Worm (Caenorhabditis elegans) whole organism, young adult: ENCODE data around the gene mcat-1.

Experiments
- F49E8.2 ChIP-seq: sonication (generic microtip); optimal IDR thresholded peaks from 3 replicates; lab custom pipeline; 2017; ENCODE audit warnings: missing genetic modification characterization, mild to moderate bottlenecking, missing compliant biosample characterization, antibody characterized with exemption, moderate library complexity; ENCODE audit not compliant: insufficient read depth
- Y53G8AR.9 ChIP-seq: fragments of 200-800 bp; sonication (Bioruptor generic); conservative IDR thresholded peaks from 2 replicates; pipeline ENCODE4 v1.3.6; 2022; ENCODE audit warnings: missing genetic modification reagents, missing genetic modification characterization, missing compliant biosample characterization
- ama-1 ChIP-seq, 3 experiments: fragments of 150-350 bp in 1 of 3; sonication (generic microtip) in 2 of 3; optimal IDR thresholded peaks; 2 replicates each; lab custom pipeline; 2014 to 2018; ENCODE audit warnings: missing biosample characterization in 2 of 3, missing genetic modification characterization in 2 of 3, missing genetic modification reagents in 2 of 3
- ceh-100 ChIP-seq: fragments of 200-800 bp; sonication (Bioruptor generic); IDR thresholded peaks from 2 replicates; pipeline ENCODE4 v1.3.6; 2022; ENCODE audit warnings: missing genetic modification reagents, missing genetic modification characterization, missing compliant biosample characterization
- hmg-1.2 ChIP-seq: fragments of 200-800 bp; sonication (Bioruptor generic); IDR thresholded peaks from 2 replicates; pipeline ENCODE4 v1.3.6; 2022; ENCODE audit warnings: missing genetic modification reagents, missing genetic modification characterization, missing compliant biosample characterization
- let-526 ChIP-seq: fragments of 200-800 bp; sonication (Bioruptor generic); IDR thresholded peaks from 2 replicates; pipeline ENCODE4 v1.3.6; 2022; ENCODE audit warnings: missing genetic modification reagents, missing genetic modification characterization, missing compliant biosample characterization
- nfya-1 ChIP-seq: sonication (generic microtip); optimal IDR thresholded peaks from 2 replicates; lab custom pipeline; 2017; ENCODE audit warnings: antibody characterized with exemption, missing compliant biosample characterization, missing genetic modification characterization, borderline replicate concordance; ENCODE audit not compliant: insufficient read depth
- pha-4 ChIP-seq: fragments of 150-350 bp; sonication (generic microtip); optimal IDR thresholded peaks from 2 replicates; lab custom pipeline; 2014; ENCODE audit warnings: missing biosample characterization, missing genetic modification reagents, missing genetic modification characterization
- repo-1 ChIP-seq: sonication (generic microtip); optimal IDR thresholded peaks from 2 replicates; lab custom pipeline; 2017; ENCODE audit warnings: mild to moderate bottlenecking, missing genetic modification characterization, missing compliant biosample characterization

ce11 chrII:67663-68062, 23.7 kb downstream of the mcat-1 start:
- TF ChIP-seq Y53G8AR.9 (GFP tag; lab: Robert Waterston, UW): no peak
- TF ChIP-seq F49E8.2 (tag; lab: Kevin White, UChicago): no peak
- TF ChIP-seq ceh-100 (GFP tag; lab: Robert Waterston, UW): no peak
- TF ChIP-seq ama-1 (optimal IDR thresholded peaks at IDR 0.05; lab: Kevin White, UChicago): no peak
- no peak for TF ChIP-seq ama-1 (GFP tag; optimal IDR thresholded peaks at IDR 0.05; lab: Kevin White, UChicago)
- TF ChIP-seq hmg-1.2 (GFP tag; lab: Robert Waterston, UW): no peak
- no peak for TF ChIP-seq repo-1
- TF ChIP-seq let-526 (GFP tag; lab: Robert Waterston, UW): no peak
- TF ChIP-seq nfya-1 (tag; lab: Kevin White, UChicago): no peak
- TF ChIP-seq pha-4: no peak
